Worm (Caenorhabditis elegans): ENCODE data around the gene nfu-1.

nfu-1 gene

ce11 chrIV:10422230-10422629 is 35.0 kb downstream of the nfu-1 start:
- TF ChIP-seq unc-62 (GFP tag; optimal IDR thresholded peaks at IDR 0.05) (no peak), jun-1 (tag; optimal IDR thresholded peaks at IDR 0.05) (no peak), lin-15B (tag; optimal IDR thresholded peaks at IDR 0.05) (no peak), mdl-1 (tag; optimal IDR thresholded peaks at IDR 0.05) (no peak), aly-2 (tag; optimal IDR thresholded peaks at IDR 0.05) (no peak), ceh-28 (tag; optimal IDR thresholded peaks at IDR 0.05) (no peak), lin-39 (tag; optimal IDR thresholded peaks at IDR 0.05) (no peak), elt-2 (tag; optimal IDR thresholded peaks at IDR 0.05) (no peak), nhr-11 (tag; optimal IDR thresholded peaks at IDR 0.05) (no peak), snpc-4 (tag; optimal IDR thresholded peaks at IDR 0.05) (no peak), ceh-9 (tag; optimal IDR thresholded peaks at IDR 0.05) (no peak), unc-39 (tag; optimal IDR thresholded peaks at IDR 0.05) (no peak), ceh-82 (tag; optimal IDR thresholded peaks at IDR 0.05) (no peak)

ce11 chrIV:10424535-10424934 is 37.3 kb downstream of the nfu-1 start, which contains the start of gene F13B12.1:
Gene F13B12.1 (minus strand): TSS chrIV:10424635.
- TF ChIP-seq nhr-77 (tag; optimal IDR thresholded peaks at IDR 0.05) (no peak), zag-1 (tag; optimal IDR thresholded peaks at IDR 0.05) (peak; percentile 25)

ce11 chrIV:10425129-10425528 is 37.9 kb downstream of the nfu-1 start:
- peak; percentile 28 for TF ChIP-seq nhr-25 (tag; optimal IDR thresholded peaks at IDR 0.05)
- TF ChIP-seq ceh-28 (tag; optimal IDR thresholded peaks at IDR 0.05): no peak
- no peak for TF ChIP-seq unc-39 (tag; optimal IDR thresholded peaks at IDR 0.05)
- TF ChIP-seq unc-62 (GFP tag; optimal IDR thresholded peaks at IDR 0.05): no peak
- no peak for TF ChIP-seq nhr-77 (tag; optimal IDR thresholded peaks at IDR 0.05)
- peak; percentile 25 for TF ChIP-seq lin-15B (tag; optimal IDR thresholded peaks at IDR 0.05)
- TF ChIP-seq pha-4 (tag; optimal IDR thresholded peaks at IDR 0.05): peak; percentile 65
- no peak for TF ChIP-seq ceh-16 (tag; optimal IDR thresholded peaks at IDR 0.05)
- TF ChIP-seq nfya-1 (tag; optimal IDR thresholded peaks at IDR 0.05; ENCODE audit: insufficient read depth): peak; percentile 56
- TF ChIP-seq ztf-11 (tag; optimal IDR thresholded peaks at IDR 0.05): no peak
- no peak for TF ChIP-seq nhr-76 (tag; optimal IDR thresholded peaks at IDR 0.05)
- no peak for TF ChIP-seq pqm-1 (tag; optimal IDR thresholded peaks at IDR 0.05)
- TF ChIP-seq egl-27 (tag; optimal IDR thresholded peaks at IDR 0.05): no peak
- peak; percentile 33 for TF ChIP-seq elt-2 (tag; optimal IDR thresholded peaks at IDR 0.05)
- TF ChIP-seq ZK546.5 (tag; optimal IDR thresholded peaks at IDR 0.05): no peak
- peak; percentile 69 for TF ChIP-seq hmg-11 (tag; optimal IDR thresholded peaks at IDR 0.05)
- TF ChIP-seq skn-1 (tag; optimal IDR thresholded peaks at IDR 0.05): no peak

ce11 chrIV:10429129-10429528 is 41.9 kb downstream of the nfu-1 start, which contains the start of gene F13B12.2:
Gene F13B12.2 (minus strand): TSS chrIV:10429130.
- TF ChIP-seq R02D3.7 (tag; optimal IDR thresholded peaks at IDR 0.05) (no peak), pqm-1 (tag; optimal IDR thresholded peaks at IDR 0.05) (peak; percentile 17), elt-2 (tag; optimal IDR thresholded peaks at IDR 0.05) (peak; percentile 34)

ce11 chrIV:10430507-10430906 is 43.3 kb downstream of the nfu-1 start:
- TF ChIP-seq snpc-4 (tag; optimal IDR thresholded peaks at IDR 0.05): no peak
- TF ChIP-seq ZK546.5 (tag; optimal IDR thresholded peaks at IDR 0.05): no peak
- no peak for TF ChIP-seq nhr-12 (tag; optimal IDR thresholded peaks at IDR 0.05)
- TF ChIP-seq ceh-16 (tag; optimal IDR thresholded peaks at IDR 0.05): no peak
- no peak for TF ChIP-seq mml-1 (tag; optimal IDR thresholded peaks at IDR 0.05)
- no peak for TF ChIP-seq lin-15B (tag; optimal IDR thresholded peaks at IDR 0.05)
- TF ChIP-seq nhr-237 (tag; optimal IDR thresholded peaks at IDR 0.05): no peak
- no peak for TF ChIP-seq ama-1 (optimal IDR thresholded peaks at IDR 0.05)
- no peak for TF ChIP-seq eor-1 (tag; optimal IDR thresholded peaks at IDR 0.05)
- no peak for TF ChIP-seq sea-2 (GFP tag; optimal IDR thresholded peaks at IDR 0.05)
- no peak for TF ChIP-seq elt-1 (tag; optimal IDR thresholded peaks at IDR 0.05)

ce11 chrIV:10436401-10436800 is 49.2 kb downstream of the nfu-1 start, which contains the start of gene ins-1:
Gene ins-1 (plus strand): TSS chrIV:10436701.
- TF ChIP-seq hmg-11 (tag; optimal IDR thresholded peaks at IDR 0.05): no peak
- TF ChIP-seq egl-27 (tag; optimal IDR thresholded peaks at IDR 0.05): no peak
- no peak for TF ChIP-seq nhr-237 (tag; optimal IDR thresholded peaks at IDR 0.05)
- no peak for TF ChIP-seq daf-12 (tag; optimal IDR thresholded peaks at IDR 0.05)
